Fruit fly (Drosophila melanogaster) whole organism, embryonic: ENCODE measurements around the gene Dus1.
A peak's percentile ranks its signal among the peaks of the same experiment; 100 is the strongest.

Experiments
- CG10959 ChIP-seq: fragments of 200-800 bp; sonication (Bioruptor generic); IDR thresholded peaks from 2 replicates; pipeline ENCODE4 v1.3.6; 2022; ENCODE audit warnings: missing biosample characterization, missing genetic modification characterization
- CG11723 ChIP-seq: fragments of 200-800 bp; sonication (Bioruptor generic); optimal IDR thresholded peaks from 2 replicates; lab custom pipeline; 2017; ENCODE audit warnings: missing biosample characterization, mild to moderate bottlenecking, missing genetic modification characterization
- CG12155 ChIP-seq: fragments of 200-800 bp; sonication (Bioruptor generic); optimal IDR thresholded peaks from 3 replicates; lab custom pipeline; 2016; ENCODE audit warnings: missing biosample characterization, missing genetic modification characterization
- CG12219 ChIP-seq: fragments of 200-800 bp; sonication (Bioruptor generic); optimal IDR thresholded peaks from 3 replicates; lab custom pipeline; 2018; ENCODE audit warnings: missing biosample characterization, mild to moderate bottlenecking, missing genetic modification characterization
- CG13296 ChIP-seq: fragments of 200-800 bp; sonication (Bioruptor generic); optimal IDR thresholded peaks from 3 replicates; lab custom pipeline; 2018; ENCODE audit warnings: missing biosample characterization, mild to moderate bottlenecking, missing genetic modification characterization
- CG15269 ChIP-seq: fragments of 200-800 bp; sonication (Bioruptor generic); optimal IDR thresholded peaks from 2 replicates; lab custom pipeline; 2018; ENCODE audit warnings: missing biosample characterization, mild to moderate bottlenecking, missing genetic modification characterization, moderate library complexity
- CG17186 ChIP-seq: fragments of 200-800 bp; sonication (Bioruptor generic); optimal IDR thresholded peaks from 3 replicates; lab custom pipeline; 2017; ENCODE audit warnings: missing biosample characterization, missing genetic modification reagents, missing genetic modification characterization
- CG17359 ChIP-seq: fragments of 200-800 bp; sonication (Bioruptor generic); optimal IDR thresholded peaks from 3 replicates; lab custom pipeline; 2018; ENCODE audit warnings: missing biosample characterization, mild to moderate bottlenecking, missing genetic modification characterization, moderate library complexity
- CG17385 ChIP-seq: fragments of 200-800 bp; sonication (Bioruptor generic); optimal IDR thresholded peaks from 3 replicates; lab custom pipeline; 2018; ENCODE audit warnings: missing biosample characterization, mild to moderate bottlenecking, missing genetic modification characterization
- CG1832 ChIP-seq: fragments of 200-800 bp; sonication (Bioruptor generic); optimal IDR thresholded peaks from 2 replicates; lab custom pipeline; 2017; ENCODE audit warnings: missing biosample characterization, mild to moderate bottlenecking, missing genetic modification characterization, inconsistent platforms
- CG34224 ChIP-seq: fragments of 200-800 bp; sonication (Bioruptor generic); IDR thresholded peaks from 3 replicates; pipeline ENCODE4 v1.3.6; 2022; ENCODE audit warnings: missing biosample characterization, missing genetic modification characterization; ENCODE audit not compliant: partially characterized antibody
- CG8089 ChIP-seq: fragments of 200-800 bp; sonication (Bioruptor generic); optimal IDR thresholded peaks from 3 replicates; lab custom pipeline; 2016; ENCODE audit warnings: missing biosample characterization, missing genetic modification characterization
- CG9817 ChIP-seq: fragments of 200-800 bp; sonication (Bioruptor generic); optimal IDR thresholded peaks from 2 replicates; lab custom pipeline; 2018; ENCODE audit warnings: missing biosample characterization, mild to moderate bottlenecking, missing genetic modification characterization, moderate library complexity
- Dbx ChIP-seq: fragments of 200-800 bp; sonication (Bioruptor generic); IDR thresholded peaks from 3 replicates; pipeline ENCODE4 v1.3.6; 2022; ENCODE audit warnings: missing biosample characterization, missing genetic modification characterization
- Deaf1 ChIP-seq: fragments of 200-800 bp; optimal IDR thresholded peaks from 3 replicates; lab custom pipeline; 2019; ENCODE audit warnings: missing biosample characterization, mild to moderate bottlenecking, missing genetic modification characterization, moderate library complexity
- Dfd ChIP-seq, 2 experiments: fragments of >200 bp; optimal IDR thresholded peaks; 2 replicates each; lab custom pipeline; 2017; ENCODE audit warnings: missing biosample characterization in 2 of 2, missing genetic modification characterization in 2 of 2
- Dref ChIP-seq: fragments of 200-800 bp; sonication (Bioruptor generic); IDR thresholded peaks from 2 replicates; pipeline ENCODE4 v1.3.6; 2022; ENCODE audit warnings: missing biosample characterization, missing genetic modification characterization
- Eip74EF ChIP-seq, 2 experiments: fragments of 200-800 bp in 1 of 2; fragments of >200 bp in 1 of 2; sonication (Bioruptor generic) in 1 of 2; optimal IDR thresholded peaks; 2 replicates each; lab custom pipeline; 2017 to 2019; ENCODE audit warnings: missing biosample characterization in 2 of 2, missing genetic modification characterization in 2 of 2, mild to moderate bottlenecking in 1 of 2, moderate library complexity in 1 of 2
- Fer3 ChIP-seq: fragments of 200-800 bp; sonication (Bioruptor generic); optimal IDR thresholded peaks from 2 replicates; lab custom pipeline; 2018; ENCODE audit warnings: missing biosample characterization, mild to moderate bottlenecking, missing genetic modification characterization, moderate library complexity
- Hr51 ChIP-seq, 2 experiments: fragments of 200-800 bp; sonication (Bioruptor generic); optimal IDR thresholded peaks; 2 replicates in 1 of 2; 3 replicates in 1 of 2; lab custom pipeline; 2016 to 2018; ENCODE audit warnings: missing biosample characterization in 2 of 2, missing genetic modification characterization in 2 of 2, mild to moderate bottlenecking in 1 of 2, moderate library complexity in 1 of 2
- Mrtf ChIP-seq: fragments of 200-800 bp; sonication (Bioruptor generic); IDR thresholded peaks from 3 replicates; pipeline ENCODE4 v1.3.6; 2022; ENCODE audit warnings: missing biosample characterization, missing genetic modification characterization
- NC2α ChIP-seq: fragments of 200-800 bp; sonication (Bioruptor generic); optimal IDR thresholded peaks from 2 replicates; lab custom pipeline; 2016; ENCODE audit warnings: missing biosample characterization, missing genetic modification characterization
- Pdp1 ChIP-seq, 2 experiments: fragments of 200-800 bp; sonication (Bioruptor generic); optimal IDR thresholded peaks; 3 replicates each; lab custom pipeline; 2016; ENCODE audit warnings: missing biosample characterization in 2 of 2, missing genetic modification characterization in 2 of 2, mild to moderate bottlenecking in 1 of 2, moderate library complexity in 1 of 2
- Ravus ChIP-seq: fragments of 200-800 bp; sonication (Bioruptor generic); IDR thresholded peaks from 2 replicates; pipeline ENCODE4 v1.3.6; 2022; ENCODE audit warnings: missing biosample characterization, missing genetic modification characterization
- Six4 ChIP-seq: fragments of 200-800 bp; sonication (Bioruptor generic); optimal IDR thresholded peaks from 2 replicates; lab custom pipeline; 2016; ENCODE audit warnings: missing biosample characterization, missing genetic modification characterization
- Sox100B ChIP-seq: fragments of 200-800 bp; sonication (Bioruptor generic); optimal IDR thresholded peaks from 3 replicates; lab custom pipeline; 2018; ENCODE audit warnings: missing biosample characterization, mild to moderate bottlenecking, missing genetic modification characterization
- Trl ChIP-seq, 3 experiments: fragments of >200 bp in 2 of 3; fragments of 200-800 bp in 1 of 3; sonication (Bioruptor generic) in 1 of 3; optimal IDR thresholded peaks; 2 replicates in 1 of 3; 3 replicates in 2 of 3; lab custom pipeline; 2016 to 2017; ENCODE audit warnings: missing biosample characterization in 1 of 3, missing genetic modification characterization in 1 of 3
- abd-A ChIP-seq: fragments of 200-800 bp; sonication (Bioruptor generic); optimal IDR thresholded peaks from 3 replicates; lab custom pipeline; 2019; ENCODE audit warnings: missing biosample characterization, mild to moderate bottlenecking, missing genetic modification characterization, moderate library complexity
- amos ChIP-seq: fragments of 200-800 bp; sonication (Bioruptor generic); IDR thresholded peaks from 2 replicates; pipeline ENCODE4 v1.3.6; 2022; ENCODE audit warnings: missing biosample characterization, missing genetic modification characterization; ENCODE audit not compliant: partially characterized antibody
- bigmax ChIP-seq: fragments of 200-800 bp; sonication (Bioruptor generic); optimal IDR thresholded peaks from 2 replicates; lab custom pipeline; 2018; ENCODE audit warnings: missing biosample characterization, mild to moderate bottlenecking, missing genetic modification characterization
- chinmo ChIP-seq: fragments of 200-800 bp; sonication (Bioruptor generic); IDR thresholded peaks from 4 replicates; pipeline ENCODE4 v1.3.6; 2022; ENCODE audit warnings: missing biosample characterization, missing genetic modification characterization; ENCODE audit not compliant: partially characterized antibody
- chn ChIP-seq: fragments of 200-800 bp; sonication (Bioruptor generic); optimal IDR thresholded peaks from 2 replicates; lab custom pipeline; 2016; ENCODE audit warnings: missing biosample characterization, missing genetic modification characterization
- crol ChIP-seq: fragments of 200-800 bp; sonication (Bioruptor generic); IDR thresholded peaks from 2 replicates; pipeline ENCODE4 v1.3.6; 2022; ENCODE audit warnings: missing biosample characterization, missing genetic modification characterization
- dimm ChIP-seq: fragments of 200-800 bp; sonication (Bioruptor generic); IDR thresholded peaks from 2 replicates; pipeline ENCODE4 v1.3.6; 2022; ENCODE audit warnings: missing biosample characterization, missing genetic modification characterization
- disco-r ChIP-seq: fragments of 200-800 bp; sonication (Bioruptor generic); optimal IDR thresholded peaks from 2 replicates; lab custom pipeline; 2016; ENCODE audit warnings: missing biosample characterization, missing genetic modification characterization
- kni ChIP-seq: fragments of 200-800 bp; sonication (Bioruptor generic); optimal IDR thresholded peaks from 3 replicates; lab custom pipeline; 2017; ENCODE audit warnings: mild to moderate bottlenecking, missing biosample characterization, missing genetic modification reagents, missing genetic modification characterization
- lab ChIP-seq: fragments of 200-800 bp; sonication (Bioruptor generic); optimal IDR thresholded peaks from 3 replicates; lab custom pipeline; 2017; ENCODE audit warnings: missing biosample characterization, missing genetic modification characterization, mild to moderate bottlenecking, moderate library complexity, missing genetic modification reagents
- mam ChIP-seq: fragments of 200-800 bp; sonication (Bioruptor generic); optimal IDR thresholded peaks from 3 replicates; lab custom pipeline; 2016; ENCODE audit warnings: missing biosample characterization, missing genetic modification characterization
- nerfin-1 ChIP-seq: fragments of 200-800 bp; sonication (Bioruptor generic); optimal IDR thresholded peaks from 3 replicates; lab custom pipeline; 2019; ENCODE audit warnings: missing biosample characterization, mild to moderate bottlenecking, missing genetic modification characterization, moderate library complexity
- odd ChIP-seq: fragments of 200-800 bp; sonication (Bioruptor generic); optimal IDR thresholded peaks from 2 replicates; lab custom pipeline; 2017; ENCODE audit warnings: missing biosample characterization, mild to moderate bottlenecking, missing genetic modification characterization
- pan ChIP-seq, 4 experiments: fragments of >200 bp in 3 of 4; fragments of 200-800 bp in 1 of 4; sonication (Bioruptor generic) in 1 of 4; optimal IDR thresholded peaks in 3 of 4; IDR thresholded peaks in 1 of 4; 2 replicates each; pipeline versions ENCODE4 v1.3.6 to Lab custom; 2017 to 2022; ENCODE audit warnings: missing biosample characterization in 2 of 4, missing genetic modification characterization in 2 of 4, mixed read lengths in 1 of 4
- rib ChIP-seq: fragments of 200-800 bp; sonication (Bioruptor generic); IDR thresholded peaks from 2 replicates; pipeline ENCODE4 v1.3.6; 2022; ENCODE audit warnings: missing biosample characterization, missing genetic modification characterization
- sna ChIP-seq: fragments of 200-800 bp; sonication (Bioruptor generic); IDR thresholded peaks from 2 replicates; pipeline ENCODE4 v1.3.6; 2022; ENCODE audit warnings: missing biosample characterization, missing genetic modification characterization; ENCODE audit not compliant: partially characterized antibody
- sob ChIP-seq: fragments of 200-800 bp; sonication (Bioruptor generic); IDR thresholded peaks from 2 replicates; pipeline ENCODE4 v1.3.6; 2022; ENCODE audit warnings: missing biosample characterization, missing genetic modification characterization
- sr ChIP-seq: fragments of 200-800 bp; sonication (Bioruptor generic); IDR thresholded peaks from 3 replicates; pipeline ENCODE4 v1.3.6; 2022; ENCODE audit warnings: missing biosample characterization, missing genetic modification characterization
- ttk ChIP-seq: fragments of 200-800 bp; sonication (Bioruptor generic); IDR thresholded peaks from 2 replicates; pipeline ENCODE4 v2.1.2; 2022; ENCODE audit warnings: missing biosample characterization, missing genetic modification characterization
- usp ChIP-seq: fragments of >200 bp; optimal IDR thresholded peaks from 2 replicates; lab custom pipeline; 2017; ENCODE audit warnings: missing biosample characterization, missing genetic modification characterization
- zf30C ChIP-seq: fragments of 200-800 bp; sonication (Bioruptor generic); optimal IDR thresholded peaks from 3 replicates; lab custom pipeline; 2018; ENCODE audit warnings: missing biosample characterization, mild to moderate bottlenecking, missing genetic modification characterization

Dus1 gene

dm6 chr2L:221939-222489 is 49.5 kb downstream of the Dus1 start (continued):
- 0 out of 3 replicates have a peak, but pooled peaks have one; percentile 5 for TF ChIP-seq sr (GFP tag; lab: Robert Waterston, UW)
- TF ChIP-seq Sox100B (GFP tag; lab: Kevin White, UChicago) = no peak
- no peak for TF ChIP-seq CG17359 (tag; lab: Kevin White, UChicago)
- peak; percentile 93 for TF ChIP-seq abd-A (tag; lab: Kevin White, UChicago)
- TF ChIP-seq odd = peak; percentile 31
- TF ChIP-seq CG17385 (GFP tag; lab: Kevin White, UChicago) = peak; percentile 18
- no peak for TF ChIP-seq CG15269
- peak; percentile 32 for TF ChIP-seq CG12219
- TF ChIP-seq Fer3 (tag; lab: Kevin White, UChicago) = no peak
- peak; percentile 12 for TF ChIP-seq NC2α (GFP tag; lab: Kevin White, UChicago)
- TF ChIP-seq chn (GFP tag; lab: Kevin White, UChicago) = no peak
- TF ChIP-seq bigmax = peak; percentile 21
- TF ChIP-seq Mrtf (GFP tag; lab: Robert Waterston, UW) = no peak
- peak; percentile 82 for TF ChIP-seq Deaf1 (tag; lab: Kevin White, UChicago)
- peak; percentile 64; the same call in 1 of the 2 replicates for TF ChIP-seq sna (GFP tag; lab: Robert Waterston, UW)
- TF ChIP-seq sob (GFP tag; lab: Robert Waterston, UW) = peak; percentile 45; the same call in 1 of the 2 replicates
- TF ChIP-seq Six4 (GFP tag; lab: Kevin White, UChicago) = no peak
- no peak for TF ChIP-seq ttk (GFP tag; lab: Robert Waterston, UW)
- no peak for TF ChIP-seq CG11723 (GFP tag; lab: Kevin White, UChicago)
- TF ChIP-seq CG34224 (GFP tag; lab: Robert Waterston, UW) = 0 out of 3 replicates have a peak, but pooled peaks have one; percentile 37
- no peak for TF ChIP-seq CG10959 (GFP tag; lab: Robert Waterston, UW)
- peak; percentile 92 for TF ChIP-seq crol
- TF ChIP-seq Eip74EF (GFP tag; optimal IDR thresholded peaks at IDR 0.05; lab: Kevin White, UChicago) = peak in 1 of 2 experiments; percentile 56
- peak; percentile 11 for TF ChIP-seq nerfin-1 (tag; lab: Kevin White, UChicago)
- peak; percentile 12 for TF ChIP-seq CG13296 (GFP tag; lab: Kevin White, UChicago)
- TF ChIP-seq Dref (GFP tag; lab: Robert Waterston, UW) = no peak
- peak; percentile 44 for TF ChIP-seq CG1832 (GFP tag; lab: Kevin White, UChicago)
- TF ChIP-seq disco-r (GFP tag; lab: Kevin White, UChicago) = no peak
- TF ChIP-seq pan (optimal IDR thresholded peaks at IDR 0.05; lab: Kevin White, UChicago) = no peak
- TF ChIP-seq pan (GFP tag; optimal IDR thresholded peaks at IDR 0.05 in 1 of 2, IDR thresholded peaks at IDR 0.05 in 1 of 2) = peak in 1 of 2 experiments; percentile 23
- TF ChIP-seq lab (GFP tag; lab: Kevin White, UChicago) = peak; percentile 30
- no peak for TF ChIP-seq rib (GFP tag; lab: Robert Waterston, UW)
- TF ChIP-seq chinmo (GFP tag; lab: Robert Waterston, UW) = peak; percentile 97
- no peak for TF ChIP-seq CG17186 (GFP tag; lab: Kevin White, UChicago)
- TF ChIP-seq mam (GFP tag; lab: Kevin White, UChicago) = no peak
- TF ChIP-seq zf30C = peak; percentile 9
- TF ChIP-seq Hr51 (GFP tag; optimal IDR thresholded peaks at IDR 0.05; lab: Kevin White, UChicago) = peak in 1 of 2 experiments; percentile 2
- peak; percentile 80 for TF ChIP-seq CG12155 (GFP tag; lab: Kevin White, UChicago)
- no peak for TF ChIP-seq Dfd (GFP tag; optimal IDR thresholded peaks at IDR 0.05; lab: Kevin White, UChicago)
- no peak for TF ChIP-seq CG8089 (GFP tag; lab: Kevin White, UChicago)
- no peak for TF ChIP-seq Ravus (GFP tag; lab: Robert Waterston, UW)
- TF ChIP-seq Trl (optimal IDR thresholded peaks at IDR 0.05; lab: Kevin White, UChicago) = peak; percentile 96 to 98
- peak; percentile 46 for TF ChIP-seq Trl (GFP tag; optimal IDR thresholded peaks at IDR 0.05; lab: Kevin White, UChicago)
- TF ChIP-seq Pdp1 (GFP tag; optimal IDR thresholded peaks at IDR 0.05; lab: Kevin White, UChicago) = peak in 1 of 2 experiments; percentile 9
- 0 out of 3 replicates have a peak, but pooled peaks have one; percentile 16 for TF ChIP-seq Dbx (GFP tag; lab: Robert Waterston, UW)
- no peak for TF ChIP-seq dimm
- TF ChIP-seq CG9817 = no peak
- TF ChIP-seq usp (GFP tag; lab: Kevin White, UChicago) = no peak
- no peak for TF ChIP-seq amos (GFP tag; lab: Robert Waterston, UW)
- TF ChIP-seq kni = peak; percentile 98
